Fruit fly (Drosophila melanogaster) Kc167 (cell line): ENCODE data around the gene Tm1.

Experiments used
- Sin3A ChIP-seq: fragments of >200 bp; optimal IDR thresholded peaks from 2 replicates; lab custom pipeline; 2018; ENCODE audit warnings: missing external identifiers
- insv ChIP-seq: fragments of >200 bp; optimal IDR thresholded peaks from 3 replicates; lab custom pipeline; 2018; ENCODE audit warnings: missing external identifiers

- TF ChIP-seq Sin3A (no peak), insv (lab: Kevin White, UChicago) (no peak)
Observed at dm6 chr3R:15291551-15292223, 13.7 kb downstream of the Tm1 start.
